Fruit fly (Drosophila melanogaster) whole organism, embryonic: Measurements from ENCODE around the gene CG42335.
A peak's percentile ranks its signal among the peaks of the same experiment; 100 is the strongest.

ENCODE experiments used
- Adf1 ChIP-seq: fragments of 200-800 bp; sonication (Bioruptor generic); IDR thresholded peaks from 2 replicates; pipeline ENCODE4 v1.3.6; 2022; ENCODE audit warnings: missing biosample characterization, missing genetic modification characterization
- Awh ChIP-seq: fragments of 200-800 bp; sonication (Bioruptor generic); IDR thresholded peaks from 2 replicates; pipeline ENCODE4, ENCODE4 v1.3.6; 2022; ENCODE audit warnings: missing biosample characterization, missing genetic modification characterization
- CG10959 ChIP-seq: fragments of 200-800 bp; sonication (Bioruptor generic); IDR thresholded peaks from 2 replicates; pipeline ENCODE4 v1.3.6; 2022; ENCODE audit warnings: missing biosample characterization, missing genetic modification characterization
- CG11504 ChIP-seq: fragments of 200-800 bp; sonication (Bioruptor generic); optimal IDR thresholded peaks from 3 replicates; lab custom pipeline; 2019; ENCODE audit warnings: missing biosample characterization, mild to moderate bottlenecking, missing genetic modification characterization, moderate library complexity
- CG12942 ChIP-seq: fragments of 200-800 bp; sonication (Bioruptor generic); optimal IDR thresholded peaks from 3 replicates; lab custom pipeline; 2016; ENCODE audit warnings: missing biosample characterization, missing genetic modification characterization
- CG13287 ChIP-seq: fragments of 200-800 bp; sonication (Bioruptor generic); IDR thresholded peaks from 2 replicates; pipeline ENCODE4 v1.3.6; 2022; ENCODE audit warnings: missing biosample characterization, missing genetic modification characterization; ENCODE audit not compliant: partially characterized antibody
- CG17802 ChIP-seq: fragments of 200-800 bp; sonication (Bioruptor generic); optimal IDR thresholded peaks from 2 replicates; lab custom pipeline; 2018; ENCODE audit warnings: missing biosample characterization, mild to moderate bottlenecking, missing genetic modification characterization, moderate library complexity
- CG18764 ChIP-seq: fragments of 200-800 bp; sonication (Bioruptor generic); optimal IDR thresholded peaks from 3 replicates; lab custom pipeline; 2016; ENCODE audit warnings: missing biosample characterization, missing genetic modification characterization
- CG32772 ChIP-seq: fragments of 200-800 bp; sonication (Bioruptor generic); IDR thresholded peaks from 2 replicates; pipeline ENCODE4 v1.3.6; 2022; ENCODE audit warnings: missing biosample characterization, missing genetic modification characterization
- CG3995 ChIP-seq: fragments of 200-800 bp; sonication (Bioruptor generic); optimal IDR thresholded peaks from 3 replicates; lab custom pipeline; 2016; ENCODE audit warnings: missing biosample characterization, missing genetic modification characterization
- CG6765 ChIP-seq: fragments of 200-800 bp; sonication (Bioruptor generic); optimal IDR thresholded peaks from 3 replicates; lab custom pipeline; 2017; ENCODE audit warnings: missing biosample characterization, mild to moderate bottlenecking, missing genetic modification characterization
- CG7839 ChIP-seq: fragments of 200-800 bp; sonication (Bioruptor generic); optimal IDR thresholded peaks from 3 replicates; lab custom pipeline; 2018; ENCODE audit warnings: missing biosample characterization, mild to moderate bottlenecking, missing genetic modification characterization, moderate library complexity
- CG7963 ChIP-seq: fragments of 200-800 bp; sonication (Bioruptor generic); IDR thresholded peaks from 3 replicates; pipeline ENCODE4 v1.3.6; 2022; ENCODE audit warnings: missing biosample characterization, missing genetic modification characterization; ENCODE audit not compliant: partially characterized antibody
- CG8478 ChIP-seq: fragments of >200 bp; optimal IDR thresholded peaks from 2 replicates; lab custom pipeline; 2018
- CG9215 ChIP-seq: fragments of 200-800 bp; sonication (Bioruptor generic); IDR thresholded peaks from 2 replicates; pipeline ENCODE4 v1.3.6; 2022; ENCODE audit warnings: missing biosample characterization, missing genetic modification characterization
- CrebB ChIP-seq: fragments of 200-800 bp; sonication (Bioruptor generic); optimal IDR thresholded peaks from 3 replicates; lab custom pipeline; 2018; ENCODE audit warnings: missing biosample characterization, mild to moderate bottlenecking, missing genetic modification characterization
- Deaf1 ChIP-seq: fragments of 200-800 bp; optimal IDR thresholded peaks from 3 replicates; lab custom pipeline; 2019; ENCODE audit warnings: missing biosample characterization, mild to moderate bottlenecking, missing genetic modification characterization, moderate library complexity
- Dref ChIP-seq: fragments of 200-800 bp; sonication (Bioruptor generic); IDR thresholded peaks from 2 replicates; pipeline ENCODE4 v1.3.6; 2022; ENCODE audit warnings: missing biosample characterization, missing genetic modification characterization
- Drgx ChIP-seq: fragments of 200-800 bp; sonication (Bioruptor generic); IDR thresholded peaks from 2 replicates; pipeline ENCODE4 v1.3.6; 2022; ENCODE audit warnings: missing biosample characterization, missing genetic modification characterization
- E2f2 ChIP-seq: fragments of 200-800 bp; sonication (Bioruptor generic); IDR thresholded peaks from 2 replicates; pipeline ENCODE4 v1.3.6; 2022; ENCODE audit warnings: missing biosample characterization, missing genetic modification characterization
- Ets65A ChIP-seq: fragments of 200-800 bp; sonication (Bioruptor generic); peaks from one replicate; lab custom pipeline; 2016; ENCODE audit warnings: missing biosample characterization, missing genetic modification characterization
- Gsc ChIP-seq: fragments of 200-800 bp; sonication (Bioruptor generic); IDR thresholded peaks from 2 replicates; pipeline ENCODE4 v1.3.6; 2022; ENCODE audit warnings: missing biosample characterization, missing genetic modification characterization
- H2.0 ChIP-seq: fragments of 200-800 bp; sonication (Bioruptor generic); IDR thresholded peaks from 2 replicates; pipeline ENCODE4 v1.3.6; 2022; ENCODE audit warnings: missing biosample characterization, missing genetic modification characterization
- HmgD ChIP-seq: fragments of 200-800 bp; sonication (Bioruptor generic); optimal IDR thresholded peaks from 3 replicates; lab custom pipeline; 2016; ENCODE audit warnings: missing biosample characterization, missing genetic modification characterization
- Hr78 ChIP-seq, 2 experiments: fragments of 200-800 bp in 1 of 2; fragments of >200 bp in 1 of 2; sonication (Bioruptor generic) in 1 of 2; optimal IDR thresholded peaks; 2 replicates each; lab custom pipeline; 2017 to 2019; ENCODE audit warnings: missing biosample characterization in 2 of 2, missing genetic modification characterization in 2 of 2, mild to moderate bottlenecking in 1 of 2, moderate library complexity in 1 of 2
- Jarid2 ChIP-seq: fragments of 200-800 bp; sonication (Bioruptor generic); optimal IDR thresholded peaks from 3 replicates; lab custom pipeline; 2017; ENCODE audit warnings: mild to moderate bottlenecking, missing biosample characterization, missing genetic modification reagents, missing genetic modification characterization
- PHDP ChIP-seq: fragments of 200-800 bp; sonication (Bioruptor generic); optimal IDR thresholded peaks from 3 replicates; lab custom pipeline; 2018; ENCODE audit warnings: missing biosample characterization, mild to moderate bottlenecking, missing genetic modification characterization, moderate library complexity
- abd-A ChIP-seq: fragments of 200-800 bp; sonication (Bioruptor generic); optimal IDR thresholded peaks from 3 replicates; lab custom pipeline; 2019; ENCODE audit warnings: missing biosample characterization, mild to moderate bottlenecking, missing genetic modification characterization, moderate library complexity
- cg ChIP-seq: fragments of 200-800 bp; sonication (Bioruptor generic); optimal IDR thresholded peaks from 3 replicates; lab custom pipeline; 2019; ENCODE audit warnings: missing biosample characterization, mild to moderate bottlenecking, missing genetic modification characterization, moderate library complexity
- chn ChIP-seq: fragments of 200-800 bp; sonication (Bioruptor generic); optimal IDR thresholded peaks from 2 replicates; lab custom pipeline; 2016; ENCODE audit warnings: missing biosample characterization, missing genetic modification characterization
- corto ChIP-seq: fragments of 200-800 bp; sonication (Bioruptor generic); optimal IDR thresholded peaks from 2 replicates; lab custom pipeline; 2016; ENCODE audit warnings: missing biosample characterization, mild to moderate bottlenecking, missing genetic modification characterization, moderate library complexity
- crol ChIP-seq: fragments of 200-800 bp; sonication (Bioruptor generic); IDR thresholded peaks from 2 replicates; pipeline ENCODE4 v1.3.6; 2022; ENCODE audit warnings: missing biosample characterization, missing genetic modification characterization
- h ChIP-seq: fragments of >200 bp; optimal IDR thresholded peaks from 2 replicates; lab custom pipeline; 2017
- ham ChIP-seq: fragments of 200-800 bp; sonication (Bioruptor generic); IDR thresholded peaks from 2 replicates; pipeline ENCODE4 v1.3.6; 2022; ENCODE audit warnings: missing biosample characterization, missing genetic modification characterization
- hth ChIP-seq: fragments of >200 bp; optimal IDR thresholded peaks from 2 replicates; lab custom pipeline; 2017; ENCODE audit warnings: inconsistent platforms
- nau ChIP-seq: fragments of 200-800 bp; sonication (Bioruptor generic); optimal IDR thresholded peaks from 3 replicates; lab custom pipeline; 2017; ENCODE audit warnings: missing biosample characterization, mild to moderate bottlenecking, missing genetic modification characterization, missing genetic modification reagents
- nerfin-1 ChIP-seq: fragments of 200-800 bp; sonication (Bioruptor generic); optimal IDR thresholded peaks from 3 replicates; lab custom pipeline; 2019; ENCODE audit warnings: missing biosample characterization, mild to moderate bottlenecking, missing genetic modification characterization, moderate library complexity
- nerfin-2 ChIP-seq: fragments of 200-800 bp; sonication (Bioruptor generic); IDR thresholded peaks from 2 replicates; pipeline ENCODE4 v1.3.6; 2022; ENCODE audit warnings: missing biosample characterization, missing genetic modification characterization; ENCODE audit not compliant: partially characterized antibody
- nom ChIP-seq: fragments of 200-800 bp; sonication (Bioruptor generic); optimal IDR thresholded peaks from 2 replicates; lab custom pipeline; 2017; ENCODE audit warnings: missing biosample characterization, missing genetic modification characterization, mild to moderate bottlenecking, moderate library complexity, missing genetic modification reagents
- pb ChIP-seq: fragments of 200-800 bp; sonication (Bioruptor generic); optimal IDR thresholded peaks from 3 replicates; lab custom pipeline; 2016; ENCODE audit warnings: missing biosample characterization, missing genetic modification characterization
- salm ChIP-seq: fragments of 200-800 bp; sonication (Bioruptor generic); optimal IDR thresholded peaks from 2 replicates; lab custom pipeline; 2018; ENCODE audit warnings: missing biosample characterization, mild to moderate bottlenecking, missing genetic modification characterization
- sd ChIP-seq: fragments of 200-800 bp; sonication (Bioruptor generic); optimal IDR thresholded peaks from 3 replicates; lab custom pipeline; 2018; ENCODE audit warnings: missing biosample characterization, mild to moderate bottlenecking, missing genetic modification characterization, moderate library complexity
- sens ChIP-seq: fragments of 200-800 bp; sonication (Bioruptor generic); peaks from one replicate; lab custom pipeline; 2016; ENCODE audit warnings: missing biosample characterization, missing genetic modification characterization
- sr ChIP-seq: fragments of 200-800 bp; sonication (Bioruptor generic); IDR thresholded peaks from 3 replicates; pipeline ENCODE4 v1.3.6; 2022; ENCODE audit warnings: missing biosample characterization, missing genetic modification characterization
- ssp ChIP-seq: fragments of 200-800 bp; sonication (Bioruptor generic); IDR thresholded peaks from 2 replicates; pipeline ENCODE4 v1.3.6; 2022; ENCODE audit warnings: missing biosample characterization, missing genetic modification characterization
- twi ChIP-seq: fragments of 200-800 bp; optimal IDR thresholded peaks from 2 replicates; lab custom pipeline; 2019; ENCODE audit warnings: missing biosample characterization, mild to moderate bottlenecking, missing genetic modification characterization, moderate library complexity
- wdn ChIP-seq: fragments of 200-800 bp; sonication (Bioruptor generic); IDR thresholded peaks from 2 replicates; pipeline ENCODE4 v1.3.6; 2022; ENCODE audit warnings: missing biosample characterization, missing genetic modification characterization
- zen2 ChIP-seq: fragments of 200-800 bp; sonication (Bioruptor generic); IDR thresholded peaks from 3 replicates; pipeline ENCODE4 v1.3.6; 2022; ENCODE audit warnings: missing biosample characterization, missing genetic modification characterization; ENCODE audit not compliant: partially characterized antibody

CG42335 gene

dm6 chr3R:21782295-21782922 is 23.8 kb downstream of the CG42335 start, which contains the start of gene tsl (continued):
- TF ChIP-seq Deaf1 (tag; lab: Kevin White, UChicago) (peak; percentile 67), crol (GFP tag; lab: Robert Waterston, UW) (peak; percentile 24; the same call in 1 of the 2 replicates), nom (GFP tag; lab: Kevin White, UChicago) (peak; percentile 34), chn (no peak), pb (GFP tag; lab: Kevin White, UChicago) (no peak), Jarid2 (peak; percentile 74), wdn (GFP tag; lab: Robert Waterston, UW) (no peak), zen2 (0 out of 3 replicates have a peak, but pooled peaks have one; percentile 12), CG11504 (tag; lab: Kevin White, UChicago) (peak; percentile 99), Awh (GFP tag; lab: Robert Waterston, UW) (no peak), CG18764 (GFP tag; lab: Kevin White, UChicago) (no peak), Hr78 (GFP tag; optimal IDR thresholded peaks at IDR 0.05; lab: Kevin White, UChicago) (peak in 1 of 2 experiments; percentile 95), CG9215 (GFP tag; lab: Robert Waterston, UW) (no peak), cg (peak; percentile 16), CG32772 (no peak), HmgD (GFP tag; lab: Kevin White, UChicago) (no peak), Adf1 (GFP tag; lab: Robert Waterston, UW) (peak; percentile 9; the same call in 1 of the 2 replicates), CG13287 (peak; percentile 11; the same call in 1 of the 2 replicates)

DNA sequence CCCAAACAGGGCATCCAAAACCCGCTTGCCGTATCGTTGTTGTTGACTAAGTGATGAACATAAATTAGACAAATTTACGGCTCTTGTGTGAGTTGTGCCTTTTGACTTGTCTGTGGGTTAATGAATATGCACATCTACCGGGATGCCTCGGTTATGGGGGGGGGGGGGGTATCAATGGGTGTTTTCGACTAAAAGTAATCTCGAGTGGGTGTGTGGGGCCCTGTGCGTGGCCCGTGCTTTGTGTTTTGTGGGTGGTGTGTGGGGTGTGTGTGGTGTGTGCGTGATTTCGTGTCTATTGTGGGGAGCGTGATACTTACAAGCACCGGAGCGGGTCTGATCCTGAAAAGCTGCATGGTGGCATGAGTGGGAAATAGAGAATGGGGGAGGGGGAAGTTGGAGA is 31.8 kb downstream of the CG42335 start:
- TF ChIP-seq CrebB (tag; lab: Kevin White, UChicago) (no peak), CG10959 (no peak), Gsc (no peak), CG3995 (GFP tag; lab: Kevin White, UChicago) (no peak), CG9215 (GFP tag; lab: Robert Waterston, UW) (no peak), abd-A (peak; percentile 54), ssp (GFP tag; lab: Robert Waterston, UW) (no peak), CG6765 (GFP tag; lab: Kevin White, UChicago) (no peak), Awh (GFP tag; lab: Robert Waterston, UW) (no peak), sens (peak; percentile 12), sr (GFP tag; lab: Robert Waterston, UW) (peak; percentile 79), H2.0 (GFP tag; lab: Robert Waterston, UW) (no peak), CG7963 (GFP tag; lab: Robert Waterston, UW) (no peak)

DNA sequence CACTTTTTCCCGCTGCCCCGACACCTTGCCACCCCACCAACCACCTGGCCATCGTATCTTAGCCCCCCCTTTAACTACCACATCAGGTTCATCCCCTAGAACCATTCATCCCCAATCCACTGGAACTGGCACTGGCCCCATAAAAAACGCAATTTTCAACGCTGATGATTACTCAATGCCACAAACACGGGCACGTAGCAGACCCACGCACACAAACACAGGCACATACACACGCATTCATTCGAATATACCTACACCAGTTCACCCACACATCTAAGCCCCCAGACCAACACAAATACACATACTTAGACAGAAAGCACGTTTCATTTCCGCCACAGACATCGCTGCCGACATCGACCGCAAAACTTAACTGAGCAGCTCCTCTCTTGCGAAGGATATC is 35.2 kb downstream of the CG42335 start:
- peak; percentile 22; the same call in 1 of the 2 replicates for TF ChIP-seq Adf1 (GFP tag; lab: Robert Waterston, UW)
- TF ChIP-seq Ets65A (GFP tag; lab: Kevin White, UChicago), result peak; percentile 60
- TF ChIP-seq Drgx, result no peak
- no peak for TF ChIP-seq nerfin-2
- peak; percentile 96 for TF ChIP-seq abd-A
- peak; percentile 55 for TF ChIP-seq CG8478 (lab: Kevin White, UChicago)
- 0 out of 2 replicates have a peak, but pooled peaks have one; percentile 43 for TF ChIP-seq crol (GFP tag; lab: Robert Waterston, UW)
- TF ChIP-seq cg, result peak; percentile 62

- no peak for TF ChIP-seq ham (GFP tag; lab: Robert Waterston, UW)
- TF ChIP-seq CG7839, result no peak
- no peak for TF ChIP-seq salm (tag; lab: Kevin White, UChicago)
- TF ChIP-seq PHDP (tag; lab: Kevin White, UChicago), result no peak
- TF ChIP-seq sd (tag; lab: Kevin White, UChicago), result peak; percentile 13
- no peak for TF ChIP-seq CG17802 (tag; lab: Kevin White, UChicago)
- no peak for TF ChIP-seq E2f2
- no peak for TF ChIP-seq nau (GFP tag; lab: Kevin White, UChicago)
- TF ChIP-seq crol (GFP tag; lab: Robert Waterston, UW), result peak; percentile 59
- TF ChIP-seq CG12942 (GFP tag; lab: Kevin White, UChicago), result no peak
- TF ChIP-seq Dref (GFP tag; lab: Robert Waterston, UW), result no peak
- TF ChIP-seq hth (lab: Kevin White, UChicago), result no peak
- TF ChIP-seq corto (GFP tag; lab: Kevin White, UChicago), result no peak
- no peak for TF ChIP-seq twi
- no peak for TF ChIP-seq h
- TF ChIP-seq nerfin-1 (tag; lab: Kevin White, UChicago), result peak; percentile 68
Measured at dm6 chr3R:21807264-21807663, 48.7 kb downstream of the CG42335 start.
